Worm (Caenorhabditis elegans) whole organism, mixed stage, embryonic: ENCODE data around the gene F22E5.6.

ENCODE experiments used
- nhr-237 ChIP-seq: fragments of 150-350 bp; optimal IDR thresholded peaks from 2 replicates; lab custom pipeline; 2014; ENCODE audit warnings: missing biosample characterization, missing genetic modification characterization
- nhr-76 ChIP-seq: sonication (generic microtip); optimal IDR thresholded peaks from 2 replicates; lab custom pipeline; 2017; ENCODE audit warnings: missing biosample characterization, missing genetic modification characterization

DNA sequence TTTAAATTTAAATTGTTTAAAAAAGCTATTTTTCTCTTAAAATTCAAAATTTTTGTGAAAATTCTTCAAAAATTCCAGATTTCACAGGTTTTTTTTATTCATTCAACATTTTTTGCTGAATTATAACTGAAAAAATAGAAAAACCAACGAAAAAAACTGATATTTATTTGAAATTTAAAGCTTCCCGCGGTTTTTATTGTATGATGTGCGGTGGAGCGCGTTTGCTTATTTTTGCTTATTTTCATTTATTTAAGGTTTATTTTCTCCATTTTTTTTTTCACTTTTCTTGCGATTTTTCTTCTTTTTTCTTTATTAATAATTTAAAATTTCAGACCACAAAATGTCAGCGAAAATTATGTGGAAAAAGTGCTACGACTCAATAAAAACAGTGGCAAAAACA lies 11.6 kb upstream of the F22E5.6 start, which contains the start of gene F22E5.9:
- no peak for TF ChIP-seq nhr-237 (tag; lab: Kevin White, UChicago)
- no peak for TF ChIP-seq nhr-76 (tag; lab: Kevin White, UChicago)
